Fruit fly (Drosophila melanogaster): Measurements from ENCODE around the gene Elp1.
A peak's percentile ranks its signal among the peaks of the same experiment; 100 is the strongest.

Elp1 gene

DNA sequence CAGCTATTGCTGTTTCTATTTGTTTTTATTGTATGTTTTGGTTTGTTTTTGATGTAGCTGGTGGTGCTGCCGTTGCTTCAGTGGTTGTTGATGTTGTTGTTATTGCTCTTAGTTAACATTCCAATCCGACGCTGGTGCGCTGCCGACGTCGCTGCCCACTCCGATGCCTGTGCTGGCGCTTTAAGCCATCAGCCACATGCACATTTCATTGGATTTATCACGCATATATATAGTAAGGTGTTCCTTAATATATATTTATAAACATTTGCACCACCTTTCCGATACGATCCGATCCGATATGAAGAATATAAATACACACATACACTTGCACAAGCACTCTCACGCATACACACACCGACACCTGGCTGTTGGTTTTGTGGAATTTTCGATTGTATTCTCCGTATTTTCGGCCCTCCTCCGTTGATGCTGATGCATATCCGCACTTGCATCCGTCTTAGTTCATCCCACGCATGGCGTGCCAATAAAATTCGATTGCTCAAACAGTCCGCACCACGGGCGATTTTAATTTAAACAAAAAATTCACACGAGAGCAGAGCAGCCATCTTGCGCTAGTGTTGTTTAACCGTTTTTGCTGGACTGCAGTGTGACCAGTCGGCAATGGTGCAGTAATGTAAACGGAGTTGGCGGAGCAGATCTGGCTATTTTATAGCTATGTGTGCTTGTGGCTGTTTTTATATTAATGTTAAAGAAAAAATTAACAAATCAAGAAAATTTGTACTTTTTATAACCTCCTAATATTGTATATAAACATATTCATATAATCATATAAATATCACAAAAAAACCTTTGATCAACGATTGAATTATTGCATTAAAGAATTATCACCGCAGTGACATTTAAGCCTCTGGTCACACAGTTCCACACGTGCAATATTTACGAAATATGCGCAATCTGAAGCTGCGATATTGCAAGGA, at the start of gene Elp1, which contains the start of gene Csk:
Elp1 (plus strand) TSS at position 867 of the 935 bp plus-strand sequence.
Csk (minus strand) TSS at position 602 of the 935 bp plus-strand sequence.
- TF ChIP-seq CG13204 (GFP tag; optimal IDR thresholded peaks at IDR 0.05) (no peak), CG8301 (tag; optimal IDR thresholded peaks at IDR 0.05) (peak; percentile 8), Ets98B (GFP tag; IDR thresholded peaks at IDR 0.05) (no peak), CG34367 (tag; optimal IDR thresholded peaks at IDR 0.05) (peak; percentile 26), rn (GFP tag; IDR thresholded peaks at IDR 0.05) (no peak), D1 (tag; optimal IDR thresholded peaks at IDR 0.05) (no peak), CG15710 (tag; optimal IDR thresholded peaks at IDR 0.05) (peak; percentile 45), CG17806 (tag; optimal IDR thresholded peaks at IDR 0.05) (peak; percentile 20), Pif1B (GFP tag; optimal IDR thresholded peaks at IDR 0.05) (peak; percentile 6), CG12605 (GFP tag; IDR thresholded peaks at IDR 0.05) (no peak), CG9948 (tag; optimal IDR thresholded peaks at IDR 0.05) (peak; percentile 24), Pif1A (GFP tag; optimal IDR thresholded peaks at IDR 0.05) (peak; percentile 23), Snoo (tag; optimal IDR thresholded peaks at IDR 0.05) (no peak), fd96Ca (GFP tag; IDR thresholded peaks at IDR 0.05) (0 out of 3 replicates have a peak, but pooled peaks have one; percentile 18), CG14655 (GFP tag; optimal IDR thresholded peaks at IDR 0.05) (peak; percentile 15), gl (tag; optimal IDR thresholded peaks at IDR 0.05) (no peak), CG4496 (GFP tag; IDR thresholded peaks at IDR 0.05) (0 out of 3 replicates have a peak, but pooled peaks have one; percentile 39), CG8159 (tag; optimal IDR thresholded peaks at IDR 0.05) (peak; percentile 53), CG32121 (GFP tag; IDR thresholded peaks at IDR 0.05) (no peak; the same call in 1 of the 2 replicates), EcR (GFP tag; optimal IDR thresholded peaks at IDR 0.05) (no peak), CG10348 (GFP tag; IDR thresholded peaks at IDR 0.05) (no peak)

DNA sequence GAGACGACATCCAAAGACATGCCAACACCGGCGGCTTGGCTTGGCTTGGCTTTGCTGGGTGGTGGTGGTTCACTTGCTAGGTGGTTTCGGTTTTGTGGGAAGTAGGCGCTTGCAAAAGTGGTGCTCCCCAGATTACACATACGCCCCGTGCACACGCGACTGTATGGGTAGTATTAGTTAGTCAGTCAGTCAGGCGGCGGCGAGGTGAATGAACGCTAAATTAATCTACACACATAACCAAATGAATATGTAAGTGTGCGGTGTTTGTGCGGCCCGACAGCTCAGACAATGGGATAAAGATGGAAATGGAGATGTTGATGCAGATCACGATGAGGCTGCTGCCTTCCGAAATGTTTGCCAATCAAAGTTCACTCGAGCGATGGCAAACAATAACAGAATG, 47.6 kb upstream of the Elp1 start:
- TF ChIP-seq CG13204 (GFP tag; optimal IDR thresholded peaks at IDR 0.05), result no peak
- peak; percentile 70 for TF ChIP-seq EcR (GFP tag; optimal IDR thresholded peaks at IDR 0.05)
- TF ChIP-seq CG10348 (GFP tag; IDR thresholded peaks at IDR 0.05), result no peak
- TF ChIP-seq CG34367 (tag; optimal IDR thresholded peaks at IDR 0.05), result no peak
- TF ChIP-seq CG32121 (GFP tag; IDR thresholded peaks at IDR 0.05), result no peak; the same call in 1 of the 2 replicates

DNA sequence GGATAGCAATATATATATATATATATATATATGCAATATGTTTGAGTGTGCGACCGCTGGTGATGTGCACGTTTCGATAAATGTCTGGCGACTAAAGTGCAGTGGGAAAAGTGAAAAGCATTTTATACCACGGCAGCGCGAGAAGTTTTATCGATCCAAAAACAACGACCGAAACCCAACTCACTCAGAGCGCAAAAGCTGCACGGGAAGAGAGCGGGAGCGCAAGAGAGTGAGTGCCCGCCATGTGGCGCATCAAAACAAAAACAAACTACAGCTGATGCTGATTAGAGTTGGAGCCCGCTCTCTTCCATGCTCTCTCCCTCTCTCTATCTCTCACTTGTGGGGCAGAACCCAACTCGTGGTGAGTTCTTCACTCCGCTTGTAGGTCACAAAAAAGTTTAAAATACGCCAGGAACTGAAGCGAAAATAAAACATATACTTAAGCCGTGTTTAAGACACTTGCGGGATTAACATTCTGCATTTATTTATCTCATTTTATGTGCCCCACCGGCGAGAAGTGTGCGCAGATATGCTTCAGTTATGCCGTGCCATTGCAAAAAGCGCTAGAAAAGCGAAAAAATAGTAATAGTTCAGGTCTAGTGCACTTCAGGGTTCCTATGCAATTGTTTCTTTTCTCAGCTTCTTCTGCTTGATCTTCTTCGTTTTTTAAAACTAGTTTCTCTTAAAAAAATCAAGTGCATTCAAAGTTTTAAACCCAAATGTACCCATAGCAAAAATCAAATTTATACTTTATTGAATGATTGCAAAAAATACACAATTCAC, 45.9 kb upstream of the Elp1 start:
- TF ChIP-seq CG10348 (GFP tag; IDR thresholded peaks at IDR 0.05), result no peak
- TF ChIP-seq CG12605 (GFP tag; IDR thresholded peaks at IDR 0.05), result peak; percentile 90
- peak; percentile 48; the same call in 1 of the 2 replicates for TF ChIP-seq CG32121 (GFP tag; IDR thresholded peaks at IDR 0.05)
- TF ChIP-seq Snoo (tag; optimal IDR thresholded peaks at IDR 0.05), result peak; percentile 32
- peak; percentile 6 for TF ChIP-seq CG15710 (tag; optimal IDR thresholded peaks at IDR 0.05)
- peak; percentile 8 for TF ChIP-seq CG17806 (tag; optimal IDR thresholded peaks at IDR 0.05)
- TF ChIP-seq CG14655 (GFP tag; optimal IDR thresholded peaks at IDR 0.05), result peak; percentile 46
- no peak for TF ChIP-seq rn (GFP tag; IDR thresholded peaks at IDR 0.05)
- TF ChIP-seq CG8159 (tag; optimal IDR thresholded peaks at IDR 0.05), result peak; percentile 26
- no peak for TF ChIP-seq D1 (tag; optimal IDR thresholded peaks at IDR 0.05)
- TF ChIP-seq CG4496 (GFP tag; IDR thresholded peaks at IDR 0.05), result peak; percentile 64
- peak; percentile 64 for TF ChIP-seq CG13204 (GFP tag; optimal IDR thresholded peaks at IDR 0.05)
- peak; percentile 72; the same call in 1 of the 2 replicates for TF ChIP-seq Ets98B (GFP tag; IDR thresholded peaks at IDR 0.05)
- no peak for TF ChIP-seq CG9948 (tag; optimal IDR thresholded peaks at IDR 0.05)
- TF ChIP-seq Pif1A (GFP tag; optimal IDR thresholded peaks at IDR 0.05), result peak; percentile 45
- peak; percentile 73; the same call in 2 of the 3 replicates for TF ChIP-seq fd96Ca (GFP tag; IDR thresholded peaks at IDR 0.05)
- peak; percentile 65 for TF ChIP-seq Pif1B (GFP tag; optimal IDR thresholded peaks at IDR 0.05)
- TF ChIP-seq EcR (GFP tag; optimal IDR thresholded peaks at IDR 0.05), result peak; percentile 50
- peak; percentile 26 for TF ChIP-seq CG8301 (tag; optimal IDR thresholded peaks at IDR 0.05)
- TF ChIP-seq gl (tag; optimal IDR thresholded peaks at IDR 0.05), result peak; percentile 51
- TF ChIP-seq CG34367 (tag; optimal IDR thresholded peaks at IDR 0.05), result peak; percentile 0

DNA sequence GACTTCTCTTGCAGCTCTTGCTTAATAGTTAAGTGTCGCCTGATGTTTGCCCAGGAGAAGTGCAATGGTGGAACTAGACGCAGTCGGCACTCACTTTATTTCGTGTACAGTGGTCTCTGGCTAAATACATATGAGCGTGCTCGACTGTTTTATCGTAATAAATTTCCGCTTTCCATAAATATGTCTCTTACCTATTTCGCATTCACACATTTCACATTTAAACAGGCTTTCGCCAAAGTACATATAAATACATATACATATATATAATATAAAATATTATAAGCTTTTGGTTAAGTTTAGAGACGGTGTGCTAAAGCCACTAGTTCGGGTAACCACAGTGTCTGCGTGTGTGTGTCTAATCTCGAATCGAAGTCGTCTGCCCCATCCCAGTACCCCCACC, 44.1 kb upstream of the Elp1 start:
- TF ChIP-seq CG32121 (GFP tag; IDR thresholded peaks at IDR 0.05), result peak; percentile 40; the same call in 1 of the 2 replicates
- no peak for TF ChIP-seq Pif1A (GFP tag; optimal IDR thresholded peaks at IDR 0.05)
- TF ChIP-seq rn (GFP tag; IDR thresholded peaks at IDR 0.05), result no peak
- TF ChIP-seq EcR (GFP tag; optimal IDR thresholded peaks at IDR 0.05), result no peak
- no peak for TF ChIP-seq CG34367 (tag; optimal IDR thresholded peaks at IDR 0.05)
- TF ChIP-seq fd96Ca (GFP tag; IDR thresholded peaks at IDR 0.05), result peak; percentile 76
- TF ChIP-seq CG12605 (GFP tag; IDR thresholded peaks at IDR 0.05), result no peak
- no peak for TF ChIP-seq CG8159 (tag; optimal IDR thresholded peaks at IDR 0.05)
- no peak for TF ChIP-seq CG10348 (GFP tag; IDR thresholded peaks at IDR 0.05)
- no peak for TF ChIP-seq gl (tag; optimal IDR thresholded peaks at IDR 0.05)
- no peak for TF ChIP-seq CG17806 (tag; optimal IDR thresholded peaks at IDR 0.05)
- no peak for TF ChIP-seq Snoo (tag; optimal IDR thresholded peaks at IDR 0.05)
- TF ChIP-seq CG15710 (tag; optimal IDR thresholded peaks at IDR 0.05), result no peak
- no peak for TF ChIP-seq CG13204 (GFP tag; optimal IDR thresholded peaks at IDR 0.05)
- TF ChIP-seq CG4496 (GFP tag; IDR thresholded peaks at IDR 0.05), result peak; percentile 48; the same call in 1 of the 3 replicates
- no peak for TF ChIP-seq D1 (tag; optimal IDR thresholded peaks at IDR 0.05)
- peak; percentile 10 for TF ChIP-seq CG9948 (tag; optimal IDR thresholded peaks at IDR 0.05)
- TF ChIP-seq CG8301 (tag; optimal IDR thresholded peaks at IDR 0.05), result peak; percentile 38
- no peak for TF ChIP-seq Pif1B (GFP tag; optimal IDR thresholded peaks at IDR 0.05)
- peak; percentile 68 for TF ChIP-seq CG14655 (GFP tag; optimal IDR thresholded peaks at IDR 0.05)
- no peak for TF ChIP-seq Ets98B (GFP tag; IDR thresholded peaks at IDR 0.05)

Data from whole organism, pupa.